Fruit fly (Drosophila melanogaster): ENCODE results near the gene Prps.

Gene Prps

dm6 chr3L:9698193-9698642, 1.7 kb upstream of the Prps start, which contains the start of gene Ubc4:
Ubc4 (plus strand) TSS chr3L:9698336.
- TF ChIP-seq OdsH (GFP tag; optimal IDR thresholded peaks at IDR 0.05) (peak; percentile 14), Dfd (GFP tag; optimal IDR thresholded peaks at IDR 0.05) (no peak), brk (GFP tag; optimal IDR thresholded peaks at IDR 0.05) (no peak), tai (GFP tag; optimal IDR thresholded peaks at IDR 0.05) (no peak), br (GFP tag; optimal IDR thresholded peaks at IDR 0.05) (peak; percentile 22), Hr78 (GFP tag; optimal IDR thresholded peaks at IDR 0.05) (no peak), usp (GFP tag; optimal IDR thresholded peaks at IDR 0.05) (no peak), Vsx2 (GFP tag; optimal IDR thresholded peaks at IDR 0.05; ENCODE audit: partially characterized antibody) (no peak), sage (GFP tag; optimal IDR thresholded peaks at IDR 0.05) (no peak), psq (GFP tag; optimal IDR thresholded peaks at IDR 0.05) (peak; percentile 87), jim (GFP tag; optimal IDR thresholded peaks at IDR 0.05) (no peak), N (GFP tag; optimal IDR thresholded peaks at IDR 0.05) (no peak), HLH106 (tag; optimal IDR thresholded peaks at IDR 0.05) (peak; percentile 30), rgr (GFP tag; optimal IDR thresholded peaks at IDR 0.05) (peak; percentile 64), fru (GFP tag; optimal IDR thresholded peaks at IDR 0.05) (peak; percentile 30), Rel (GFP tag; optimal IDR thresholded peaks at IDR 0.05) (no peak), Rel (tag; optimal IDR thresholded peaks at IDR 0.05) (peak; percentile 33), h (GFP tag; optimal IDR thresholded peaks at IDR 0.05) (peak; percentile 47), Myc (optimal IDR thresholded peaks at IDR 0.05) (no peak), Hr83 (GFP tag; optimal IDR thresholded peaks at IDR 0.05; ENCODE audit: poor library complexity, severe bottlenecking) (peak; percentile 7), sv (GFP tag; optimal IDR thresholded peaks at IDR 0.05) (no peak), ey (GFP tag; optimal IDR thresholded peaks at IDR 0.05) (peak; percentile 13), dmrt93B (GFP tag; optimal IDR thresholded peaks at IDR 0.05) (no peak), Sp1 (GFP tag; optimal IDR thresholded peaks at IDR 0.05) (peak; percentile 45), GATAd (GFP tag; optimal IDR thresholded peaks at IDR 0.05) (no peak)

dm6 chr3L:9697527-9697883, 1.0 kb upstream of the Prps start:
- TF ChIP-seq h (GFP tag; optimal IDR thresholded peaks at IDR 0.05) = no peak
- no peak for TF ChIP-seq psq (GFP tag; optimal IDR thresholded peaks at IDR 0.05)
- TF ChIP-seq Sp1 (GFP tag; optimal IDR thresholded peaks at IDR 0.05) = no peak
- no peak for TF ChIP-seq lola (GFP tag; optimal IDR thresholded peaks at IDR 0.05)
- no peak for TF ChIP-seq sage (GFP tag; optimal IDR thresholded peaks at IDR 0.05)
- TF ChIP-seq Hr83 (GFP tag; optimal IDR thresholded peaks at IDR 0.05; ENCODE audit: poor library complexity, severe bottlenecking) = no peak
- TF ChIP-seq brk (GFP tag; optimal IDR thresholded peaks at IDR 0.05) = no peak
- no peak for TF ChIP-seq Myc (optimal IDR thresholded peaks at IDR 0.05)
- TF ChIP-seq CG9705 (GFP tag; optimal IDR thresholded peaks at IDR 0.05) = no peak

- TF ChIP-seq OdsH (GFP tag; optimal IDR thresholded peaks at IDR 0.05) = peak; percentile 15
- TF ChIP-seq h (GFP tag; optimal IDR thresholded peaks at IDR 0.05) = no peak
- no peak for TF ChIP-seq Hr83 (GFP tag; optimal IDR thresholded peaks at IDR 0.05; ENCODE audit: poor library complexity, severe bottlenecking)
- TF ChIP-seq Jra (GFP tag; optimal IDR thresholded peaks at IDR 0.05) = peak; percentile 23
- TF ChIP-seq Mio (GFP tag; optimal IDR thresholded peaks at IDR 0.05) = no peak
- no peak for TF ChIP-seq Abd-B (GFP tag; optimal IDR thresholded peaks at IDR 0.05)
- TF ChIP-seq Rel (GFP tag; optimal IDR thresholded peaks at IDR 0.05) = no peak
- no peak for TF ChIP-seq Rel (tag; optimal IDR thresholded peaks at IDR 0.05)
- peak; percentile 2 for TF ChIP-seq sv (GFP tag; optimal IDR thresholded peaks at IDR 0.05)
- no peak for TF ChIP-seq lola (GFP tag; optimal IDR thresholded peaks at IDR 0.05)
- TF ChIP-seq Sp1 (GFP tag; optimal IDR thresholded peaks at IDR 0.05) = no peak
- peak; percentile 13 for TF ChIP-seq rgr (GFP tag; optimal IDR thresholded peaks at IDR 0.05)
- peak; percentile 52 for TF ChIP-seq brk (GFP tag; optimal IDR thresholded peaks at IDR 0.05)
- no peak for TF ChIP-seq HLH106 (tag; optimal IDR thresholded peaks at IDR 0.05)
- TF ChIP-seq Hr78 (GFP tag; optimal IDR thresholded peaks at IDR 0.05) = no peak
- TF ChIP-seq fru (GFP tag; optimal IDR thresholded peaks at IDR 0.05) = peak; percentile 25
- TF ChIP-seq dsf (GFP tag; optimal IDR thresholded peaks at IDR 0.05; ENCODE audit: borderline replicate concordance) = no peak
- no peak for TF ChIP-seq ey (GFP tag; optimal IDR thresholded peaks at IDR 0.05)
- TF ChIP-seq dl (GFP tag; optimal IDR thresholded peaks at IDR 0.05; ENCODE audit: insufficient read depth in 1 of 2, partially characterized antibody in 2 of 2) = no peak
- TF ChIP-seq woc (GFP tag; optimal IDR thresholded peaks at IDR 0.05) = no peak
- TF ChIP-seq N (GFP tag; optimal IDR thresholded peaks at IDR 0.05) = no peak
- TF ChIP-seq CrebA (GFP tag; optimal IDR thresholded peaks at IDR 0.05; ENCODE audit: borderline replicate concordance) = no peak
- no peak for TF ChIP-seq usp (GFP tag; optimal IDR thresholded peaks at IDR 0.05)
- TF ChIP-seq Hnf4 (GFP tag; optimal IDR thresholded peaks at IDR 0.05) = no peak
- TF ChIP-seq Dif (GFP tag; optimal IDR thresholded peaks at IDR 0.05; ENCODE audit: partially characterized antibody) = no peak
- TF ChIP-seq pan (optimal IDR thresholded peaks at IDR 0.05) = no peak
- no peak for TF ChIP-seq dmrt93B (GFP tag; optimal IDR thresholded peaks at IDR 0.05)
- TF ChIP-seq Myc (optimal IDR thresholded peaks at IDR 0.05) = no peak
- no peak for TF ChIP-seq sage (GFP tag; optimal IDR thresholded peaks at IDR 0.05)
- TF ChIP-seq CG9705 (GFP tag; optimal IDR thresholded peaks at IDR 0.05) = no peak
- TF ChIP-seq GATAd (GFP tag; optimal IDR thresholded peaks at IDR 0.05) = no peak
- TF ChIP-seq jim (GFP tag; optimal IDR thresholded peaks at IDR 0.05) = no peak
- TF ChIP-seq br (GFP tag; optimal IDR thresholded peaks at IDR 0.05) = no peak
- TF ChIP-seq Vsx2 (GFP tag; optimal IDR thresholded peaks at IDR 0.05; ENCODE audit: partially characterized antibody) = no peak
- TF ChIP-seq psq (GFP tag; optimal IDR thresholded peaks at IDR 0.05) = no peak
- TF ChIP-seq Dfd (GFP tag; optimal IDR thresholded peaks at IDR 0.05) = no peak
- TF ChIP-seq tai (GFP tag; optimal IDR thresholded peaks at IDR 0.05) = no peak
- TF ChIP-seq CG32264 (GFP tag; optimal IDR thresholded peaks at IDR 0.05) = no peak
- TF ChIP-seq foxo (GFP tag; optimal IDR thresholded peaks at IDR 0.05) = peak in 1 of 2 experiments; percentile 35
Observed at dm6 chr3L:9695647-9696046, 853 bp downstream of the Prps start.
